Worm (Caenorhabditis elegans): ENCODE results near the gene dmd-5.

The dmd-5 gene

DNA sequence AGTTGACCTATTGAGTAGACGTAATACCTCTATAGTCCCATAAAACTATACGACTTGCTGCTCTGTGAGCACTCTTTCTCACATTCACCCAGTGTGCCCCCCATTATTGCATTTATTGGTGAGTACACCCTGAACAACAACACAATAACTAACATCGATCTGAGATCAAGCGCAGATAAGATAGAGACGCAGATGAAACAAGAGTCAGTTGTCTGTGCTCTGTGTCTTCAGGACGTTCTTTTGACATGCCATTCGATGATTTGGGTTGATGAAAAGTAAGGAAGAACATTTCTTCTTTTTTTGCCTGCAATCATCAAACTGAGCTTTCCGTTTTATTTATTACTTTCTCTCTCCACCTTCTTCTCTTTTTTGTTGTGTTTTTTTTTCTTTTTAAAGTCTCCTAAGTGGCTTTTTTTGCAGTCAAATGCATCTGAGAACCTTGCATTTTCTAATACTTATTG, 16.3 kb upstream of the dmd-5 start, which contains the start of gene lect-2:
Gene lect-2, plus strand, starts transcription at position 411 of the 461 bp plus-strand sequence.
- no peak for TF ChIP-seq aly-1 (tag; optimal IDR thresholded peaks at IDR 0.05)
- TF ChIP-seq hnd-1 (tag; optimal IDR thresholded peaks at IDR 0.05), result no peak
- TF ChIP-seq F13C5.2 (tag; optimal IDR thresholded peaks at IDR 0.05), result no peak
- TF ChIP-seq ama-1 (optimal IDR thresholded peaks at IDR 0.05), result no peak
- TF ChIP-seq tbx-11 (GFP tag; IDR thresholded peaks at IDR 0.05), result no peak
- no peak for TF ChIP-seq hmbx-1 (tag; optimal IDR thresholded peaks at IDR 0.05)
- no peak for TF ChIP-seq tra-4 (tag; optimal IDR thresholded peaks at IDR 0.05)
- TF ChIP-seq tbx-37 (GFP tag; conservative IDR thresholded peaks at IDR 0.05), result no peak
- TF ChIP-seq ets-7 (tag; optimal IDR thresholded peaks at IDR 0.05), result no peak
- no peak for TF ChIP-seq B0310.2 (tag; optimal IDR thresholded peaks at IDR 0.05)
- no peak for TF ChIP-seq ceh-13 (GFP tag; optimal IDR thresholded peaks at IDR 0.05)
- no peak for TF ChIP-seq pes-1 (GFP tag; IDR thresholded peaks at IDR 0.05)
- no peak for TF ChIP-seq scrt-1 (GFP tag; IDR thresholded peaks at IDR 0.05)
- TF ChIP-seq ceh-36 (tag; optimal IDR thresholded peaks at IDR 0.05), result no peak

DNA sequence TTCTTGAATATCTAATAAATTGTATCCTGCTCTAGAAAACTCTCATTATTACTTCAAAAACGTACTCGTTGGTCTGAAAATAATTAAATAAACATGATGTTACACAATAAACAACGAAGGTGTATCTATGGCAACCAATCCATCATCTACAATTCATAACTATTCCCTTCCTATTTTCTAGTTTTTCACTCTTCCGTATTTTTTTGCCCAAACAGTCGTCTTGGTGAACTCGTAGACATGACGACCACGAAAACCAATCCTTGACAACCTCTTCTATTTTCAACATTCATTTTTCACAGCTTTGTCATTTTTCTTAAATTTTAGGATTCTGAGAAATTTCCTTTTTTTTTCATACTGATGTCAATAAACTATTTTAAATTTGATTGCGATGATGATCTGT, 14.8 kb upstream of the dmd-5 start, which contains the start of gene K05F1.13:
Gene K05F1.13, plus strand, starts transcription at position 301 of the 400 bp plus-strand sequence.
- no peak for TF ChIP-seq ets-7 (tag; optimal IDR thresholded peaks at IDR 0.05)
- TF ChIP-seq ama-1 (optimal IDR thresholded peaks at IDR 0.05), result no peak
- no peak for TF ChIP-seq F13C5.2 (tag; optimal IDR thresholded peaks at IDR 0.05)
- TF ChIP-seq pes-1 (GFP tag; IDR thresholded peaks at IDR 0.05), result no peak
- no peak for TF ChIP-seq ceh-13 (GFP tag; optimal IDR thresholded peaks at IDR 0.05)
- no peak for TF ChIP-seq aly-1 (tag; optimal IDR thresholded peaks at IDR 0.05)

DNA sequence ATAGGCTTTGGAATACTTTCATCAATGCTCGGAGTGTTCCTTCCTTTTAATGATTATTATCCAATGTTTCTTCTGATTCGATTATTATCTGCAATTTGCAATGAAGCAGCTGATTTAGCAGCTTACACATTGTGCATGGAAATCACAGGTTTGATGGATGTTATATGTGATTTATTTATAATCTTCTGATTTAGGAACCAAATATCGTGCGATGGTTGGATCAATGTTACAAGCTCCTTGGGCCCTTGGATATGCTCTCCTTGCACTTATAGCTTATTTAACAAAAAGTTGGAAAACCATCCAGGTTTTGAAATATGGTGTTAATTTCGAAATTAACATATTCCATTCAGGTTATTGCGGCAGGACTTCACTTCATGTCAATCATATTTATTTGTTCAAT, 11.5 kb upstream of the dmd-5 start:
- TF ChIP-seq ceh-36 (tag; optimal IDR thresholded peaks at IDR 0.05) (no peak), hmbx-1 (tag; optimal IDR thresholded peaks at IDR 0.05) (no peak), hmg-4 (GFP tag; optimal IDR thresholded peaks at IDR 0.05) (no peak), tbx-11 (GFP tag; IDR thresholded peaks at IDR 0.05) (no peak), ama-1 (optimal IDR thresholded peaks at IDR 0.05) (no peak), tra-4 (tag; optimal IDR thresholded peaks at IDR 0.05) (no peak), ets-7 (tag; optimal IDR thresholded peaks at IDR 0.05) (no peak), tbx-37 (GFP tag; conservative IDR thresholded peaks at IDR 0.05) (no peak), flt-1 (GFP tag; IDR thresholded peaks at IDR 0.05) (no peak), scrt-1 (GFP tag; IDR thresholded peaks at IDR 0.05) (no peak), ceh-13 (GFP tag; optimal IDR thresholded peaks at IDR 0.05) (no peak), sea-1 (GFP tag; conservative IDR thresholded peaks at IDR 0.05) (no peak), pes-1 (GFP tag; IDR thresholded peaks at IDR 0.05) (no peak), hnd-1 (tag; optimal IDR thresholded peaks at IDR 0.05) (no peak), aly-1 (tag; optimal IDR thresholded peaks at IDR 0.05) (no peak), F13C5.2 (tag; optimal IDR thresholded peaks at IDR 0.05) (no peak)

DNA sequence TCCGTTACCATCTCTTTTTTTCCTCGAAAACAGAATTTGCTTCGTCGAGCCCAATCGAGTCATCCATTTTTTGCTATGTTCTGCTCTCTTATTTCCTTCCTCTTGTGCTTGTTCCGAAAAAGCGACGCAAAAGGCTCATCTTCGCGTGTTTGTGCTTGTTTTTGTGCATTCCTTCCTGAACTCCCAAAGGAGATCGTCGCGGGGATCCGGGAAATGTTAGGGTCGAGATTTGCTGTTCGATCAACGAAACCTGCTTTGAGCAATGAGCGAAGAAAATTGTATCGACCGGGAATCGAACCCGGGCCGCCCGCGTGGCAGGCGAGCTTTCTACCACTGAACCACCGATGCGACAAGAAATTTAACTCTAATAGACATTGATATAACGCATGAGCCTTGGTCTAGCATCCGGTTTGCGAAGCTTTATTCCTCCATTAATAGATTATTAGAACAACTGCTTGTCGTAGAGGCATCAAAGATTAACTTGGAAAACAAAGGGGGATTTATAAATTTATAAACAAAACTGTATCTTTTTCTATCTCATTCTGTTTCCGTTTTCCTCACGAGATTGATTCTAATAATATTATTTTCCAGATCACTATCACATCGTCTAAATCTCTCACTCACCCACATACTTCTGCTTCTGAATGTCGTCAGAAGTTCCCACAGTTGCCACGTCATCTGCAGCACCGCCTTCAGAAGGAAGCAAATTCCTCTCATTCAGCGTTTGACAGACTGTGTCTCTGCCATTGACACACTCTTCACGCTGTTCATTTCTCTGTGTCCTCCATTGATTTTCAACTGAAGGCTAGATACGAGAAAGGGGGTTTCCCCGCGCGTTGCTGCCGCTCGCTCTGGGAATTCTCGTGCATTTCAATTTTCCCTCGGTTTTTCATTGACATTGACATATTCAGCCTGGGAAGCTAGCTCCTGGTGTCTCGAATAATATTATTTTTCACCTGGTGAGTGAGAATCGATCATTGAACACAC, 8.2 kb upstream of the dmd-5 start, which contains the start of gene K05F1.6:
Gene K05F1.6, plus strand, starts transcription at position 586 of the 987 bp plus-strand sequence.
- TF ChIP-seq scrt-1 (GFP tag; IDR thresholded peaks at IDR 0.05) (peak; percentile 68), tbx-11 (GFP tag; IDR thresholded peaks at IDR 0.05) (peak; percentile 71), hnd-1 (tag; optimal IDR thresholded peaks at IDR 0.05) (peak; percentile 38), hmbx-1 (tag; optimal IDR thresholded peaks at IDR 0.05) (peak; percentile 4), sea-1 (GFP tag; conservative IDR thresholded peaks at IDR 0.05) (peak; percentile 59; the same call in 1 of the 2 replicates), B0310.2 (tag; optimal IDR thresholded peaks at IDR 0.05) (peak; percentile 77), ceh-13 (GFP tag; optimal IDR thresholded peaks at IDR 0.05) (peak; percentile 42), ceh-36 (tag; optimal IDR thresholded peaks at IDR 0.05) (peak; percentile 58), F13C5.2 (tag; optimal IDR thresholded peaks at IDR 0.05) (peak; percentile 3), flt-1 (GFP tag; IDR thresholded peaks at IDR 0.05) (peak; percentile 9; the same call in 1 of the 2 replicates), aly-1 (tag; optimal IDR thresholded peaks at IDR 0.05) (peak; percentile 92), ama-1 (optimal IDR thresholded peaks at IDR 0.05) (no peak), hmg-4 (GFP tag; optimal IDR thresholded peaks at IDR 0.05) (peak; percentile 88), tbx-37 (GFP tag; conservative IDR thresholded peaks at IDR 0.05) (peak; percentile 17; the same call in 1 of the 2 replicates), pes-1 (GFP tag; IDR thresholded peaks at IDR 0.05) (peak; percentile 79), ets-7 (tag; optimal IDR thresholded peaks at IDR 0.05) (peak; percentile 58), tra-4 (tag; optimal IDR thresholded peaks at IDR 0.05) (no peak)

DNA sequence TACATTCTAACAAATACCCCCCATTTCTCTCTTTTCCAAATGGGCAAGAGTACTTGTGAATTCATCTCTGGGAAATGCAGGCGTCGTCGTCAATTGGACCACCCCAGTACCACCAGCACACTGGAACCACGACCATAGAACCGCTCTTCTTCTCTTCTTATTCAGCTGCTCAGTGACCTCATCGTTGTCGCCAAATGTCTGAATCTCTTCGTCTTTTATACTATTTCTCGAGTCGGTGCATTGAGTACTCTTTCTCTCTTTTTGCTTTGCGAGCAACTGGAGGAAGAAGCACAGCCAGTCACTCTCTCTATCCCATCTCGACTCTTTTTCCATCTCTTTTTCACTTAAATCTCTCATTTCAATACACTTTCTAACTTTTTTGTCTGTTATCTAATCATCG, 5.8 kb upstream of the dmd-5 start:
- TF ChIP-seq hmg-4 (GFP tag; optimal IDR thresholded peaks at IDR 0.05) (no peak), F13C5.2 (tag; optimal IDR thresholded peaks at IDR 0.05) (peak; percentile 18), hmbx-1 (tag; optimal IDR thresholded peaks at IDR 0.05) (no peak)

DNA sequence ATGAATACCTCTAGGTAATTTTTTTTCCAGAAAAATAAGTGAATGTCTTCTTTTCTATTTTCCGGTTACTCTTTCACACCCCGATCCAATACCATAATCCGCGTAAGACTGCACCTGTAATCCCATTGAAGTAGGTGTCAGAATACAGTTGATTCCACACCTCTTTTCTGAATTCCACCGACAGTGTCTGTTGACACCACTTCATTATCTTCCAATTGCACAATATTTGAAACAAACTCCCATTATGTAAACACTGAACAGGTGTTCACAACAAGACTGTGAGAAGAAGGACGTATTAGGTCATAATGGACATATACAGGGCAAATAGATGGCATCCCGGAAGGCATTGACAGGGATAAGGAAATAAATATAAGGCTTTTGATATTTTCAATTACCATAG, 3.4 kb upstream of the dmd-5 start:
- no peak for TF ChIP-seq ceh-36 (tag; optimal IDR thresholded peaks at IDR 0.05)
- no peak for TF ChIP-seq tra-4 (tag; optimal IDR thresholded peaks at IDR 0.05)
- TF ChIP-seq aly-1 (tag; optimal IDR thresholded peaks at IDR 0.05), result no peak
- no peak for TF ChIP-seq B0310.2 (tag; optimal IDR thresholded peaks at IDR 0.05)
- TF ChIP-seq ets-7 (tag; optimal IDR thresholded peaks at IDR 0.05), result no peak
- no peak for TF ChIP-seq sea-1 (GFP tag; conservative IDR thresholded peaks at IDR 0.05)
- TF ChIP-seq pes-1 (GFP tag; IDR thresholded peaks at IDR 0.05), result no peak
- no peak for TF ChIP-seq tbx-11 (GFP tag; IDR thresholded peaks at IDR 0.05)
- TF ChIP-seq scrt-1 (GFP tag; IDR thresholded peaks at IDR 0.05), result no peak
- no peak for TF ChIP-seq ceh-13 (GFP tag; optimal IDR thresholded peaks at IDR 0.05)
- TF ChIP-seq hmbx-1 (tag; optimal IDR thresholded peaks at IDR 0.05), result no peak
- TF ChIP-seq F13C5.2 (tag; optimal IDR thresholded peaks at IDR 0.05), result no peak
- no peak for TF ChIP-seq flt-1 (GFP tag; IDR thresholded peaks at IDR 0.05)
- no peak for TF ChIP-seq hnd-1 (tag; optimal IDR thresholded peaks at IDR 0.05)
- no peak for TF ChIP-seq tbx-37 (GFP tag; conservative IDR thresholded peaks at IDR 0.05)
- no peak for TF ChIP-seq ama-1 (optimal IDR thresholded peaks at IDR 0.05)

All from whole organism, early embryonic.